Worm (Caenorhabditis elegans) whole organism, mixed stage, embryonic: ENCODE measurements around the gene F16B4.2.

Experiments used
- ceh-39 ChIP-seq: fragments of 150-350 bp; optimal IDR thresholded peaks from 2 replicates; lab custom pipeline; 2014; ENCODE audit warnings: missing biosample characterization, missing genetic modification characterization
- nhr-237 ChIP-seq: fragments of 150-350 bp; optimal IDR thresholded peaks from 2 replicates; lab custom pipeline; 2014; ENCODE audit warnings: missing biosample characterization, missing genetic modification characterization

ce11 chrV:1635859-1636258 lies 35.0 kb downstream of the F16B4.2 start, which contains the start of gene str-222:
- TF ChIP-seq nhr-237 (tag; lab: Kevin White, UChicago) = no peak
- TF ChIP-seq ceh-39 (tag; lab: Kevin White, UChicago) = no peak
